Fruit fly (Drosophila melanogaster) S2 (cell line): ENCODE measurements around the gene tai.

Experiments
- CG8478 ChIP-seq: fragments of >200 bp; optimal IDR thresholded peaks from 2 replicates; lab custom pipeline; 2018
- CTCF ChIP-seq, 2 experiments: fragments of >200 bp; optimal IDR thresholded peaks; 2 replicates each; lab custom pipeline; 2018

The tai gene

dm6 chr2L:9176114-9176553 is 9.6 kb downstream of the tai start:
- peak in 1 of 2 experiments; percentile 15 for TF ChIP-seq CTCF (optimal IDR thresholded peaks at IDR 0.05; lab: Kevin White, UChicago)
- TF ChIP-seq CG8478 (lab: Kevin White, UChicago), result no peak

- TF ChIP-seq CG8478 (lab: Kevin White, UChicago) (no peak), CTCF (optimal IDR thresholded peaks at IDR 0.05; lab: Kevin White, UChicago) (no peak)
Observed at dm6 chr2L:9176791-9177190, 10.2 kb downstream of the tai start.

- TF ChIP-seq CG8478 (lab: Kevin White, UChicago) (no peak), CTCF (optimal IDR thresholded peaks at IDR 0.05; lab: Kevin White, UChicago) (no peak)
Observed at dm6 chr2L:9178445-9179122, 12.0 kb downstream of the tai start.

- TF ChIP-seq CG8478 (lab: Kevin White, UChicago) (no peak), CTCF (optimal IDR thresholded peaks at IDR 0.05; lab: Kevin White, UChicago) (no peak)
Observed at dm6 chr2L:9179285-9179684, 12.7 kb downstream of the tai start.

- TF ChIP-seq CG8478 (lab: Kevin White, UChicago), result no peak
- no peak for TF ChIP-seq CTCF (optimal IDR thresholded peaks at IDR 0.05; lab: Kevin White, UChicago)
Observed at dm6 chr2L:9181674-9182073, 15.1 kb downstream of the tai start.

- TF ChIP-seq CG8478 (lab: Kevin White, UChicago) (no peak), CTCF (optimal IDR thresholded peaks at IDR 0.05; lab: Kevin White, UChicago) (no peak)
Observed at dm6 chr2L:9182504-9182928, 15.9 kb downstream of the tai start.

dm6 chr2L:9187524-9187923 is 20.9 kb downstream of the tai start:
- TF ChIP-seq CG8478 (lab: Kevin White, UChicago) (no peak), CTCF (optimal IDR thresholded peaks at IDR 0.05; lab: Kevin White, UChicago) (no peak)

- TF ChIP-seq CG8478 (lab: Kevin White, UChicago) (no peak), CTCF (optimal IDR thresholded peaks at IDR 0.05; lab: Kevin White, UChicago) (no peak)
Observed at dm6 chr2L:9188855-9189254, 22.3 kb downstream of the tai start.

dm6 chr2L:9189272-9189671 is 22.7 kb downstream of the tai start:
- no peak for TF ChIP-seq CTCF (optimal IDR thresholded peaks at IDR 0.05; lab: Kevin White, UChicago)
- no peak for TF ChIP-seq CG8478 (lab: Kevin White, UChicago)

- no peak for TF ChIP-seq CG8478 (lab: Kevin White, UChicago)
- no peak for TF ChIP-seq CTCF (optimal IDR thresholded peaks at IDR 0.05; lab: Kevin White, UChicago)
Observed at dm6 chr2L:9190270-9190669, 23.7 kb downstream of the tai start.

dm6 chr2L:9192313-9192712 is 25.7 kb downstream of the tai start:
- TF ChIP-seq CTCF (optimal IDR thresholded peaks at IDR 0.05; lab: Kevin White, UChicago) (no peak), CG8478 (lab: Kevin White, UChicago) (no peak)

- TF ChIP-seq CTCF (optimal IDR thresholded peaks at IDR 0.05; lab: Kevin White, UChicago), result no peak
- no peak for TF ChIP-seq CG8478 (lab: Kevin White, UChicago)
Observed at dm6 chr2L:9193672-9194071, 27.1 kb downstream of the tai start.

dm6 chr2L:9194663-9195062 is 28.1 kb downstream of the tai start:
- TF ChIP-seq CG8478 (lab: Kevin White, UChicago), result no peak
- TF ChIP-seq CTCF (optimal IDR thresholded peaks at IDR 0.05; lab: Kevin White, UChicago), result no peak

dm6 chr2L:9198340-9198887 is 31.8 kb downstream of the tai start:
- TF ChIP-seq CTCF (optimal IDR thresholded peaks at IDR 0.05; lab: Kevin White, UChicago) (no peak), CG8478 (lab: Kevin White, UChicago) (no peak)

dm6 chr2L:9203401-9203800 is 36.8 kb downstream of the tai start:
- TF ChIP-seq CG8478 (lab: Kevin White, UChicago) (no peak), CTCF (optimal IDR thresholded peaks at IDR 0.05; lab: Kevin White, UChicago) (peak in 1 of 2 experiments; percentile 39)

- TF ChIP-seq CTCF (optimal IDR thresholded peaks at IDR 0.05; lab: Kevin White, UChicago) (no peak), CG8478 (lab: Kevin White, UChicago) (no peak)
Observed at dm6 chr2L:9205133-9205615, 38.6 kb downstream of the tai start.
